Fruit fly (Drosophila melanogaster) whole organism, wandering third instar larva: ENCODE measurements around the gene Ugt303A1.

Source experiments
- Abd-B ChIP-seq: fragments of >200 bp; optimal IDR thresholded peaks from 2 replicates; lab custom pipeline; 2017; ENCODE audit warnings: missing biosample characterization, missing genetic modification characterization
- CG32264 ChIP-seq: fragments of 200-800 bp; sonication (Bioruptor generic); optimal IDR thresholded peaks from 2 replicates; lab custom pipeline; 2016; ENCODE audit warnings: missing biosample characterization, missing genetic modification characterization
- CG9705 ChIP-seq: fragments of 200-800 bp; sonication (Bioruptor generic); optimal IDR thresholded peaks from 2 replicates; lab custom pipeline; 2018; ENCODE audit warnings: missing biosample characterization, mild to moderate bottlenecking, missing genetic modification characterization
- CrebA ChIP-seq: fragments of 200-800 bp; sonication (Bioruptor generic); optimal IDR thresholded peaks from 2 replicates; lab custom pipeline; 2016; ENCODE audit warnings: missing biosample characterization, mild to moderate bottlenecking, missing genetic modification characterization, borderline replicate concordance
- Dfd ChIP-seq: fragments of >200 bp; optimal IDR thresholded peaks from 2 replicates; lab custom pipeline; 2017; ENCODE audit warnings: missing biosample characterization, missing genetic modification characterization
- Dif ChIP-seq: fragments of 200-275, 200-300 bp; sonication (Bioruptor generic); optimal IDR thresholded peaks from 2 replicates; lab custom pipeline; 2018; ENCODE audit warnings: missing biosample characterization, missing genetic modification characterization; ENCODE audit not compliant: partially characterized antibody
- GATAd ChIP-seq: sonication (Bioruptor generic); optimal IDR thresholded peaks from 2 replicates; lab custom pipeline; 2016; ENCODE audit warnings: missing biosample characterization, missing genetic modification characterization
- HLH106 ChIP-seq: fragments of 200-800 bp; optimal IDR thresholded peaks from 3 replicates; lab custom pipeline; 2019; ENCODE audit warnings: missing biosample characterization, mild to moderate bottlenecking, missing genetic modification characterization, moderate library complexity
- Hnf4 ChIP-seq: fragments of 200-800 bp; sonication (Bioruptor generic); optimal IDR thresholded peaks from 2 replicates; lab custom pipeline; 2016; ENCODE audit warnings: missing biosample characterization, mild to moderate bottlenecking, missing genetic modification characterization
- Hr78 ChIP-seq: fragments of >200 bp; optimal IDR thresholded peaks from 2 replicates; lab custom pipeline; 2017; ENCODE audit warnings: missing biosample characterization, missing genetic modification characterization
- Mio ChIP-seq: sonication (Bioruptor generic); optimal IDR thresholded peaks from 2 replicates; lab custom pipeline; 2016; ENCODE audit warnings: missing biosample characterization, missing genetic modification characterization
- Myc ChIP-seq: fragments of >200 bp; optimal IDR thresholded peaks from 2 replicates; lab custom pipeline; 2017
- N ChIP-seq: fragments of >200 bp; optimal IDR thresholded peaks from 2 replicates; lab custom pipeline; 2018; ENCODE audit warnings: missing biosample characterization, missing external identifiers, missing genetic modification characterization
- OdsH ChIP-seq: fragments of 200-800 bp; sonication (Bioruptor generic); optimal IDR thresholded peaks from 2 replicates; lab custom pipeline; 2016; ENCODE audit warnings: missing biosample characterization, mild to moderate bottlenecking, missing genetic modification characterization
- Rel ChIP-seq, 2 experiments: fragments of 200-800 bp; sonication (Bioruptor generic) in 1 of 2; optimal IDR thresholded peaks; 2 replicates in 1 of 2; 3 replicates in 1 of 2; lab custom pipeline; 2016 to 2019; ENCODE audit warnings: mild to moderate bottlenecking in 2 of 2, missing biosample characterization in 2 of 2, missing genetic modification characterization in 2 of 2, moderate library complexity in 1 of 2
- Sp1 ChIP-seq: fragments of 200-800 bp; sonication (Bioruptor generic); optimal IDR thresholded peaks from 3 replicates; lab custom pipeline; 2019; ENCODE audit warnings: missing biosample characterization, mild to moderate bottlenecking, missing genetic modification characterization, moderate library complexity
- Vsx2 ChIP-seq: fragments of 200-300, 225-300 bp; sonication (Bioruptor generic); optimal IDR thresholded peaks from 2 replicates; lab custom pipeline; 2018; ENCODE audit warnings: missing biosample characterization, missing genetic modification characterization; ENCODE audit not compliant: partially characterized antibody
- br ChIP-seq: fragments of 200-800 bp; sonication (Bioruptor generic); optimal IDR thresholded peaks from 2 replicates; lab custom pipeline; 2016; ENCODE audit warnings: missing biosample characterization, missing genetic modification characterization
- brk ChIP-seq: fragments of 200-800 bp; sonication (Bioruptor generic); optimal IDR thresholded peaks from 2 replicates; lab custom pipeline; 2016; ENCODE audit warnings: missing biosample characterization, mild to moderate bottlenecking, missing genetic modification characterization
- dl ChIP-seq, 2 experiments: fragments of 175-275, 200-275 bp in 1 of 2; fragments of 200-275 bp in 1 of 2; sonication (Bioruptor generic); optimal IDR thresholded peaks; lab custom pipeline; 2018; ENCODE audit warnings: mild to moderate bottlenecking in 2 of 2, missing biosample characterization in 2 of 2, missing genetic modification characterization in 2 of 2, moderate library complexity in 2 of 2; ENCODE audit not compliant: partially characterized antibody in 2 of 2, insufficient read depth in 1 of 2
- dmrt93B ChIP-seq: fragments of 200-800 bp; sonication (Bioruptor generic); optimal IDR thresholded peaks from 2 replicates; lab custom pipeline; 2018; ENCODE audit warnings: missing biosample characterization, mild to moderate bottlenecking, missing genetic modification characterization
- dsf ChIP-seq: sonication (Bioruptor generic); optimal IDR thresholded peaks from 2 replicates; lab custom pipeline; 2016; ENCODE audit warnings: missing biosample characterization, missing genetic modification characterization, borderline replicate concordance
- ey ChIP-seq: fragments of 200-800 bp; sonication (Bioruptor generic); optimal IDR thresholded peaks from 2 replicates; lab custom pipeline; 2016; ENCODE audit warnings: missing biosample characterization, missing genetic modification characterization
- foxo ChIP-seq, 2 experiments: fragments of 200-800 bp; sonication (Bioruptor generic); optimal IDR thresholded peaks; 2 replicates in 1 of 2; 3 replicates in 1 of 2; lab custom pipeline; 2016 to 2017; ENCODE audit warnings: missing biosample characterization in 2 of 2, missing genetic modification characterization in 2 of 2
- fru ChIP-seq: fragments of 200-800 bp; sonication (Bioruptor generic); optimal IDR thresholded peaks from 3 replicates; lab custom pipeline; 2016; ENCODE audit warnings: missing biosample characterization, mild to moderate bottlenecking, missing genetic modification characterization
- h ChIP-seq: fragments of 200-800 bp; sonication (Bioruptor generic); optimal IDR thresholded peaks from 3 replicates; lab custom pipeline; 2016; ENCODE audit warnings: missing biosample characterization, mild to moderate bottlenecking, missing genetic modification characterization
- jim ChIP-seq: fragments of 175-275, 200-325 bp; sonication (Bioruptor generic); optimal IDR thresholded peaks from 2 replicates; lab custom pipeline; 2016; ENCODE audit warnings: missing biosample characterization, mild to moderate bottlenecking, missing genetic modification characterization
- lola ChIP-seq: fragments of >200 bp; optimal IDR thresholded peaks from 2 replicates; lab custom pipeline; 2017; ENCODE audit warnings: missing biosample characterization, missing genetic modification characterization
- pan ChIP-seq: fragments of >200 bp; optimal IDR thresholded peaks from 2 replicates; lab custom pipeline; 2017
- psq ChIP-seq: fragments of 200-800 bp; sonication (Bioruptor generic); optimal IDR thresholded peaks from 3 replicates; lab custom pipeline; 2017; ENCODE audit warnings: missing biosample characterization, mild to moderate bottlenecking, missing genetic modification characterization, moderate library complexity
- rgr ChIP-seq: fragments of 200-800 bp; sonication (Bioruptor generic); optimal IDR thresholded peaks from 3 replicates; lab custom pipeline; 2016; ENCODE audit warnings: missing biosample characterization, mild to moderate bottlenecking, missing genetic modification characterization
- sage ChIP-seq: fragments of 200-800 bp; sonication (Bioruptor generic); optimal IDR thresholded peaks from 2 replicates; lab custom pipeline; 2016; ENCODE audit warnings: missing biosample characterization, mild to moderate bottlenecking, missing genetic modification characterization
- sv ChIP-seq: fragments of 200-800 bp; sonication (Bioruptor generic); optimal IDR thresholded peaks from 3 replicates; lab custom pipeline; 2016; ENCODE audit warnings: missing biosample characterization, missing genetic modification characterization
- tai ChIP-seq: sonication (Bioruptor generic); optimal IDR thresholded peaks from 2 replicates; lab custom pipeline; 2016; ENCODE audit warnings: missing biosample characterization, missing genetic modification characterization
- usp ChIP-seq: fragments of >200 bp; optimal IDR thresholded peaks from 2 replicates; lab custom pipeline; 2017; ENCODE audit warnings: missing biosample characterization, missing genetic modification characterization
- woc ChIP-seq: sonication (Bioruptor generic); optimal IDR thresholded peaks from 2 replicates; lab custom pipeline; 2016; ENCODE audit warnings: missing biosample characterization, mild to moderate bottlenecking, missing genetic modification characterization

The Ugt303A1 gene

dm6 chr3R:11173169-11173506 lies 2.2 kb upstream of the Ugt303A1 start:
- TF ChIP-seq GATAd (GFP tag; lab: Kevin White, UChicago) (no peak), CrebA (peak; percentile 58), Mio (GFP tag; lab: Kevin White, UChicago) (no peak), Hnf4 (GFP tag; lab: Kevin White, UChicago) (no peak), Sp1 (GFP tag; lab: Kevin White, UChicago) (no peak)

dm6 chr3R:11175777-11176176 lies 448 bp downstream of the Ugt303A1 start:
- no peak for TF ChIP-seq Hr78
- TF ChIP-seq sv = no peak
- no peak for TF ChIP-seq psq (GFP tag; lab: Kevin White, UChicago)
- no peak for TF ChIP-seq tai
- no peak for TF ChIP-seq sage (GFP tag; lab: Kevin White, UChicago)
- no peak for TF ChIP-seq Rel (GFP tag; optimal IDR thresholded peaks at IDR 0.05; lab: Kevin White, UChicago)
- TF ChIP-seq Rel (tag; optimal IDR thresholded peaks at IDR 0.05; lab: Kevin White, UChicago) = no peak
- no peak for TF ChIP-seq Dfd (GFP tag; lab: Kevin White, UChicago)
- TF ChIP-seq lola = no peak
- no peak for TF ChIP-seq Abd-B
- TF ChIP-seq woc (GFP tag; lab: Kevin White, UChicago) = no peak
- no peak for TF ChIP-seq h (GFP tag; lab: Kevin White, UChicago)
- TF ChIP-seq usp (GFP tag; lab: Kevin White, UChicago) = no peak
- TF ChIP-seq fru (GFP tag; lab: Kevin White, UChicago) = no peak
- TF ChIP-seq rgr (GFP tag; lab: Kevin White, UChicago) = no peak
- TF ChIP-seq dl (GFP tag; optimal IDR thresholded peaks at IDR 0.05; lab: Kevin White, UChicago; ENCODE audit: insufficient read depth in 1 of 2, partially characterized antibody in 2 of 2) = no peak
- TF ChIP-seq dsf (GFP tag; lab: Kevin White, UChicago) = no peak
- no peak for TF ChIP-seq dmrt93B (GFP tag; lab: Kevin White, UChicago)
- TF ChIP-seq, all 38 proteins: peak for 0

dm6 chr3R:11177579-11177978 lies 2.2 kb downstream of the Ugt303A1 start:
- TF ChIP-seq N (no peak), sage (GFP tag; lab: Kevin White, UChicago) (no peak), Vsx2 (no peak), brk (GFP tag; lab: Kevin White, UChicago) (no peak), dsf (GFP tag; lab: Kevin White, UChicago) (no peak), br (no peak), OdsH (GFP tag; lab: Kevin White, UChicago) (no peak), CrebA (no peak), CG32264 (GFP tag; lab: Kevin White, UChicago) (no peak), jim (GFP tag; lab: Kevin White, UChicago) (no peak), usp (GFP tag; lab: Kevin White, UChicago) (no peak), woc (GFP tag; lab: Kevin White, UChicago) (no peak), foxo (GFP tag; optimal IDR thresholded peaks at IDR 0.05; lab: Kevin White, UChicago) (no peak)

dm6 chr3R:11178300-11178699 lies 3.0 kb downstream of the Ugt303A1 start:
- TF ChIP-seq CrebA (no peak), OdsH (GFP tag; lab: Kevin White, UChicago) (no peak)

- no peak for TF ChIP-seq fru (GFP tag; lab: Kevin White, UChicago)
Measured at dm6 chr3R:11195792-11196191, 20.5 kb downstream of the Ugt303A1 start, which contains the start of gene CG18577. Gene CG18577 (plus strand): TSS chr3R:11196092.

dm6 chr3R:11196648-11197388 lies 21.5 kb downstream of the Ugt303A1 start:
- peak; percentile 4 for TF ChIP-seq Dif (GFP tag; lab: Kevin White, UChicago)
- TF ChIP-seq CG9705 (GFP tag; lab: Kevin White, UChicago) = peak; percentile 94
- TF ChIP-seq dmrt93B (GFP tag; lab: Kevin White, UChicago) = peak; percentile 98
- TF ChIP-seq OdsH (GFP tag; lab: Kevin White, UChicago) = peak; percentile 96
- no peak for TF ChIP-seq lola
- peak; percentile 73 for TF ChIP-seq tai
- peak; percentile 96 for TF ChIP-seq fru (GFP tag; lab: Kevin White, UChicago)
- peak; percentile 88 for TF ChIP-seq brk (GFP tag; lab: Kevin White, UChicago)
- TF ChIP-seq dl (GFP tag; optimal IDR thresholded peaks at IDR 0.05; lab: Kevin White, UChicago; ENCODE audit: insufficient read depth in 1 of 2, partially characterized antibody in 2 of 2) = no peak
- peak; percentile 72 for TF ChIP-seq sage (GFP tag; lab: Kevin White, UChicago)
- peak; percentile 90 for TF ChIP-seq br
- TF ChIP-seq rgr (GFP tag; lab: Kevin White, UChicago) = peak; percentile 94
- no peak for TF ChIP-seq pan (lab: Kevin White, UChicago)
- peak; percentile 95 for TF ChIP-seq HLH106 (tag; lab: Kevin White, UChicago)
- peak; percentile 80 for TF ChIP-seq dsf (GFP tag; lab: Kevin White, UChicago)
- TF ChIP-seq ey (GFP tag; lab: Kevin White, UChicago) = peak; percentile 90
- TF ChIP-seq h (GFP tag; lab: Kevin White, UChicago) = peak; percentile 95
- peak; percentile 99 for TF ChIP-seq Dfd (GFP tag; lab: Kevin White, UChicago)
- peak; percentile 95 for TF ChIP-seq sv
- TF ChIP-seq GATAd (GFP tag; lab: Kevin White, UChicago) = peak; percentile 64
- TF ChIP-seq foxo (GFP tag; optimal IDR thresholded peaks at IDR 0.05; lab: Kevin White, UChicago) = peak in 1 of 2 experiments; percentile 96
- peak; percentile 72 for TF ChIP-seq Hnf4 (GFP tag; lab: Kevin White, UChicago)
- TF ChIP-seq woc (GFP tag; lab: Kevin White, UChicago) = peak; percentile 92
- no peak for TF ChIP-seq usp (GFP tag; lab: Kevin White, UChicago)
- TF ChIP-seq Myc (lab: Kevin White, UChicago) = no peak
